Worm (Caenorhabditis elegans) whole organism, midembryonic: ENCODE measurements around the gene C27F2.6.

Experiments used
- T22C8.4 ChIP-seq: fragments of 200-800 bp; sonication (Bioruptor generic); IDR thresholded peaks from 2 replicates; pipeline ENCODE4 v1.3.6; 2022; ENCODE audit warnings: missing genetic modification characterization, missing compliant biosample characterization
- cog-1 ChIP-seq: sonication (generic microtip); optimal IDR thresholded peaks from 2 replicates; lab custom pipeline; 2016; ENCODE audit warnings: missing genetic modification characterization, missing compliant biosample characterization
- flt-1 ChIP-seq: fragments of 200-800 bp; sonication (Bioruptor generic); IDR thresholded peaks from 2 replicates; pipeline ENCODE4 v1.3.6; 2022; ENCODE audit warnings: missing genetic modification characterization, missing compliant biosample characterization
- klf-2 ChIP-seq: fragments of 200-800 bp; sonication (Bioruptor generic); conservative IDR thresholded peaks from 2 replicates; pipeline ENCODE4 v1.3.6; 2022; ENCODE audit warnings: missing genetic modification reagents, missing genetic modification characterization, missing compliant biosample characterization
- med-1 ChIP-seq: sonication (generic microtip); optimal IDR thresholded peaks from 2 replicates; lab custom pipeline; 2017; ENCODE audit warnings: missing genetic modification characterization, mild to moderate bottlenecking, missing compliant biosample characterization, antibody characterized with exemption, missing genetic modification reagents; ENCODE audit not compliant: insufficient read depth
- ref-1 ChIP-seq: fragments of 200-800 bp; sonication (Bioruptor generic); conservative IDR thresholded peaks from 2 replicates; pipeline ENCODE4 v1.3.6; 2022; ENCODE audit warnings: missing genetic modification reagents, missing genetic modification characterization, missing compliant biosample characterization
- tab-1 ChIP-seq: fragments of 200-800 bp; sonication (Bioruptor generic); IDR thresholded peaks from 2 replicates; pipeline ENCODE4 v1.3.6; 2022; ENCODE audit warnings: missing genetic modification characterization, missing compliant biosample characterization
- ztf-23 ChIP-seq: fragments of 200-800 bp; sonication (Bioruptor generic); IDR thresholded peaks from 2 replicates; pipeline ENCODE4 v1.3.6; 2022; ENCODE audit warnings: missing genetic modification reagents, missing genetic modification characterization, missing compliant biosample characterization
- ztf-29 ChIP-seq: fragments of 200-800 bp; sonication (Bioruptor generic); IDR thresholded peaks from 2 replicates; pipeline ENCODE4 v1.3.6; 2022; ENCODE audit warnings: missing genetic modification reagents, missing genetic modification characterization, missing compliant biosample characterization

Gene C27F2.6

DNA sequence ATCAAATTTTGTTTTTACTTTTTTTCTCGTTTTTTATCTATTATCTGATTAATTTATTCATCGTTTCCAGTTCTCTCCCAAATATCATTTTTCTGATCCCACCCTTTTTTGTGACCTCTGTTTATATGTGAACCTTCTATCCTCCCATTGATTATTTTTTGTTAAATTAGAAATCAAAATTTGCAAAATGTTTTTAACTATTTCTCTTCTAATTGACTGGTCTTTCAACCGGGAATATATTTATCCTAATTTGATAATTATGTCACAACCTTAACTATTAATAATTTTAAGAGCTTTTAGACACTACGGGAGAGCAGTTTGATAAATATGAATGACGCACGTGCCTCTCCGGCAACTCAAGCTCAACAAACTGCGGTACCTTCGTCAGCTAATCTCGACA is 36.1 kb downstream of the C27F2.6 start, which contains the start of gene ntl-9:
Gene ntl-9 (plus strand): TSS at position 301 of the 400 bp plus-strand sequence.
- no peak for TF ChIP-seq tab-1
- no peak for TF ChIP-seq ztf-23 (GFP tag; lab: Robert Waterston, UW)
- TF ChIP-seq klf-2 (GFP tag; lab: Robert Waterston, UW), result no peak

DNA sequence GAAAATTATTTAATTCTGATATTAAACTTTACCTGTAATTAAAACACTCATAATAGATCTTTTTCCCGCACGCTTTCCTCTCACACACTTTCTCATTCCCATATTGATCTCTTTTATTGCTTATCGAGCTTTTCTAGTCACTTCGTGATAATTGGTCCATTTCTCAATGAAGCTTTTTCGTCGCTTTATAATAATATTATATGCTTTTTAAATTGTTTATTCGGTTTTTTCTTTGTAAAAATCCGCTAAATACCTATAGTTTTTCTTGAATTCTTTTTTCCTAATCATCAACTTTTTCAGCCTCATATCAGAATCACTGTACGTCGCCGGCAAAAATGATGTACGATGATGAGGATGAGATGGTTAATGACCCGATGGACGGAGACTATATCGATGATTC is 41.0 kb downstream of the C27F2.6 start, which contains the start of gene rpb-2:
Gene rpb-2 (plus strand): TSS at position 301 of the 400 bp plus-strand sequence.
- TF ChIP-seq ref-1 (GFP tag; lab: Robert Waterston, UW), result no peak
- TF ChIP-seq med-1 (GFP tag; lab: Kevin White, UChicago), result no peak
- no peak for TF ChIP-seq flt-1 (GFP tag; lab: Robert Waterston, UW)
- no peak for TF ChIP-seq T22C8.4 (GFP tag; lab: Robert Waterston, UW)
- TF ChIP-seq ztf-23 (GFP tag; lab: Robert Waterston, UW), result no peak
- no peak for TF ChIP-seq tab-1
- no peak for TF ChIP-seq cog-1
- TF ChIP-seq ztf-29 (GFP tag; lab: Robert Waterston, UW), result no peak
- no peak for TF ChIP-seq klf-2 (GFP tag; lab: Robert Waterston, UW)

DNA sequence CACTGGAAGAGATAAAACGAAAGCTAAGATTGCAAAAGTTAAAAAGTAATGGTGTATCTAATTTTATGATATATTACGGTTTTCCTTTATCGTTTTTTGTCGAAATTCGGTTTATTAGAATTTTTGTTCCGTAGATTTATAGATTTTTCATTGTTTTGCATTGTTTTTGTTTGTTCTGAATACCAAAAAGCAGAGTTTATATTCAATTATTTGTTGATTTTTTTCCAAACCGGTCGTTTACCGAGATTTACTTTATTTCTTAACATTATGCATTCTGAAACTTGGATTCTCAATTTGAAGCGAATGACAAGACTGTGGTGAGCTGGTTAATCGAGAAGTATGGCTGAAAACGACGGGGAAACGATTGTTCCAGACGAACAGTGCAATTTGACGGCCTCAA is 43.2 kb downstream of the C27F2.6 start, which contains the start of gene fsn-1:
Gene fsn-1 (plus strand): TSS at position 301 of the 400 bp plus-strand sequence.
- TF ChIP-seq ref-1 (GFP tag; lab: Robert Waterston, UW) (no peak), klf-2 (GFP tag; lab: Robert Waterston, UW) (no peak), ztf-29 (GFP tag; lab: Robert Waterston, UW) (no peak), tab-1 (no peak), ztf-23 (GFP tag; lab: Robert Waterston, UW) (no peak), flt-1 (GFP tag; lab: Robert Waterston, UW) (no peak)

DNA sequence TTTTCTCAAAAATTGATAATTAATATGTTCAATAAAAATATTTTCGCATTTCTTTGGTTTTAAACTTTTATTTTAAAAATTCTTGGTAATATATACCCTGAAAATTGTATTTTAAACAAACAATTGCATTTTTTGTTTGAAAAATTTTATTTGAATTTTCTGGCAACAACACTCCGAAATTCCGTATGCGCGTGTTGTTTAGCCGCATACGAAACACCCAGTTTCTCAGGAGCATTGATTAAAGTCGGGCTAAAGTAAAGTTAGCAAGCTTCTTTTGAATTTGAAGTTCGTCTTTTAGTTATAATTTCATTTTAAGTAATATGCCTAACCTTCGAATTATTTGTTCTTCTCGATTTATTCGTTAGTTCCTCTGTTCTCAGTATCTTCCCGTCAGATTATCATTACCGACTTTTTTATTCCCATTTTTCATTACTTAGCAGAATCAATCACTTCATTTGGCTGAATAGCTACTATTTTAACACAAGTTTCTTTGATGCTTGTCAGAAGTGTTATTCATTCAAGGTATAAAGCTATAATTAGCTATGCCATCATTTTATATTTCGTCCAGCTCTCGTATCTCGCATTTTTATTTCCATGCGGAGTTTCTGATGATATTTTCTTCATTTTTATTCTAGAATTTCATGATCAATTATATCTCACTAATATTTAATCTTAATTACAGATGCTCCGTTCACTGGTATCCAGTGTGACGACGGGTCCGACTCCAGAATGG is 45.2 kb downstream of the C27F2.6 start, which contains the start of gene mrps-18C:
Gene mrps-18C (plus strand): TSS at position 683 of the 733 bp plus-strand sequence.
- no peak for TF ChIP-seq klf-2 (GFP tag; lab: Robert Waterston, UW)
- TF ChIP-seq ref-1 (GFP tag; lab: Robert Waterston, UW), result no peak
- TF ChIP-seq tab-1, result no peak
- no peak for TF ChIP-seq T22C8.4 (GFP tag; lab: Robert Waterston, UW)
- TF ChIP-seq flt-1 (GFP tag; lab: Robert Waterston, UW), result no peak
- TF ChIP-seq med-1 (GFP tag; lab: Kevin White, UChicago), result no peak
- no peak for TF ChIP-seq cog-1
- no peak for TF ChIP-seq ztf-23 (GFP tag; lab: Robert Waterston, UW)
- TF ChIP-seq ztf-29 (GFP tag; lab: Robert Waterston, UW), result no peak

DNA sequence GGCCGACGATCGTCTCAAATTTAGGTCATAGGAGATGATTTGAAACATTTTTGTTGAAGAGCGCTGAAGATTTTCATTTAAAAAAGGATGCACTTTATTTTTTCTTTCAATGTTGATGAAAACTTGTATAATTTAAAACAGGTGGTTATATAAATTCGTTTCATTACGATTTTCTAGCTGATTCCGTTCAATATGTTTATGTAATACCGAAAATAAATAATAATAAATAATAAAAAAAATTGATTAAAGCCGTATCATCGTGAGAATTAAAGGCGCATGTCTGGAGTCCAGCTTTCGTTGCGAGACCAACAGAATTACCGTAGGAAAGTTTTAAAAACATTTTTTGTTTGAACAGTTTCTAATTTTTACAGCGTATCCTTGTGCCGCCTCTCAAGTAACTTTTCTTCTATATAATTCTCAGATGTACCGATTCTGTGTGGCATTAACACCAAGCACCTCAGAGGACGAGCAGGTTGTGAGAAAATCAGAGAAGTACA is 48.0 kb downstream of the C27F2.6 start, which contains the start of the genes C26E6.12 and eri-9:
Gene C26E6.12 (minus strand): TSS at position 51 of the 497 bp plus-strand sequence.
Gene eri-9 (plus strand): TSS at position 248 of the 497 bp plus-strand sequence.
- TF ChIP-seq cog-1 (no peak), ztf-29 (GFP tag; lab: Robert Waterston, UW) (no peak), klf-2 (GFP tag; lab: Robert Waterston, UW) (no peak), med-1 (GFP tag; lab: Kevin White, UChicago) (no peak), ztf-23 (GFP tag; lab: Robert Waterston, UW) (no peak), ref-1 (GFP tag; lab: Robert Waterston, UW) (no peak), flt-1 (GFP tag; lab: Robert Waterston, UW) (no peak), tab-1 (no peak), T22C8.4 (GFP tag; lab: Robert Waterston, UW) (no peak)

DNA sequence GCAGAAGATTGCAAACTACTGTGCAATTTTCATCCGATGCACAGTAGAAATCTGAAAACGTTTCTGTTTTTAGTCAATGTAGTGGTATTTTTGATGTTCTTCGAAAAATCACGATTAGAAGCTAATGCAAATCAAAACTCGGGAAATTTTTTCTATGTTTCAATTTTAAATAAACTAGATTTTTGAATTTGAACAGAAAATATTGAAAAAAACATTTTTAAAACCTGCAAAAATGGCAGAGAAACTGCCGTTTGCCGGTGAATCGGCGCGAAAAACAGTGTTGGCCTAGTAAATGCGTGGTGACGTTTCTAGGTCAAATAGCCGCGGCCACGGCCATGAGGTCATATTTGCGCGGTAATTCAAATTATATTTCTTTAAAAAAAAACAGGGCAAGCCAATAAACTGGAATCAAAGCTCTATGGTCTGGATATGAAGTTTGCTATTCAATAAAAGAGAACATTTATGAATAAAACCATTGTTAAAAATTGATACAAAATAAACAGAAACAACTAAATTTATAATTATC is 50.0 kb downstream of the C27F2.6 start, which contains the start of gene set-2:
Gene set-2 (minus strand): TSS at position 51 of the 526 bp plus-strand sequence.
- no peak for TF ChIP-seq ztf-29 (GFP tag; lab: Robert Waterston, UW)
- TF ChIP-seq klf-2 (GFP tag; lab: Robert Waterston, UW), result no peak
- peak; percentile 60; the same call in 1 of the 2 replicates for TF ChIP-seq ztf-23 (GFP tag; lab: Robert Waterston, UW)
- peak; percentile 56; the same call in 1 of the 2 replicates for TF ChIP-seq flt-1 (GFP tag; lab: Robert Waterston, UW)
- TF ChIP-seq med-1 (GFP tag; lab: Kevin White, UChicago), result no peak
- no peak for TF ChIP-seq ref-1 (GFP tag; lab: Robert Waterston, UW)
- peak; percentile 48 for TF ChIP-seq cog-1
- TF ChIP-seq tab-1, result no peak
